Worm (Caenorhabditis elegans) whole organism, L3 larva: ENCODE results near the gene bath-15.
A peak's percentile ranks its signal among the peaks of the same experiment; 100 is the strongest.

Experiments used
- aly-2 ChIP-seq: fragments of 150-350 bp; optimal IDR thresholded peaks from 2 replicates; lab custom pipeline; 2014; ENCODE audit warnings: missing biosample characterization, missing genetic modification characterization
- ama-1 ChIP-seq: fragments of 150-350 bp; optimal IDR thresholded peaks from 2 replicates; lab custom pipeline; 2018
- fkh-10 ChIP-seq: sonication (generic microtip); optimal IDR thresholded peaks from 2 replicates; lab custom pipeline; 2017; ENCODE audit warnings: missing biosample characterization, missing genetic modification reagents, missing genetic modification characterization
- fkh-2 ChIP-seq: fragments of 150-350 bp; optimal IDR thresholded peaks from 2 replicates; lab custom pipeline; 2014; ENCODE audit warnings: missing biosample characterization, missing genetic modification reagents, missing genetic modification characterization
- lin-39 ChIP-seq: fragments of 150-350 bp; optimal IDR thresholded peaks from 2 replicates; lab custom pipeline; 2018; ENCODE audit warnings: missing biosample characterization, missing genetic modification reagents, missing genetic modification characterization
- nfya-1 ChIP-seq: sonication (generic microtip); optimal IDR thresholded peaks from 2 replicates; lab custom pipeline; 2017; ENCODE audit warnings: missing genetic modification characterization, mild to moderate bottlenecking, missing compliant biosample characterization, antibody characterized with exemption, moderate library complexity; ENCODE audit not compliant: insufficient read depth
- nhr-23 ChIP-seq: fragments of 150-350 bp; optimal IDR thresholded peaks from 2 replicates; lab custom pipeline; 2014; ENCODE audit warnings: missing biosample characterization, missing genetic modification reagents, missing genetic modification characterization
- nhr-237 ChIP-seq: fragments of 150-350 bp; optimal IDR thresholded peaks from 2 replicates; lab custom pipeline; 2014; ENCODE audit warnings: missing biosample characterization, missing genetic modification characterization
- nhr-76 ChIP-seq: fragments of 150-350 bp; sonication (generic microtip); optimal IDR thresholded peaks from 5 replicates; lab custom pipeline; 2014; ENCODE audit warnings: missing biosample characterization, missing genetic modification characterization
- nhr-77 ChIP-seq: fragments of 150-350 bp; optimal IDR thresholded peaks from 2 replicates; lab custom pipeline; 2014; ENCODE audit warnings: missing biosample characterization, missing genetic modification characterization
- skn-1 ChIP-seq: fragments of 150-350 bp; optimal IDR thresholded peaks from 2 replicates; lab custom pipeline; 2014; ENCODE audit warnings: missing biosample characterization, missing genetic modification characterization
- snpc-4 ChIP-seq: fragments of 150-350 bp; optimal IDR thresholded peaks from 2 replicates; lab custom pipeline; 2014; ENCODE audit warnings: missing biosample characterization, missing genetic modification characterization

DNA sequence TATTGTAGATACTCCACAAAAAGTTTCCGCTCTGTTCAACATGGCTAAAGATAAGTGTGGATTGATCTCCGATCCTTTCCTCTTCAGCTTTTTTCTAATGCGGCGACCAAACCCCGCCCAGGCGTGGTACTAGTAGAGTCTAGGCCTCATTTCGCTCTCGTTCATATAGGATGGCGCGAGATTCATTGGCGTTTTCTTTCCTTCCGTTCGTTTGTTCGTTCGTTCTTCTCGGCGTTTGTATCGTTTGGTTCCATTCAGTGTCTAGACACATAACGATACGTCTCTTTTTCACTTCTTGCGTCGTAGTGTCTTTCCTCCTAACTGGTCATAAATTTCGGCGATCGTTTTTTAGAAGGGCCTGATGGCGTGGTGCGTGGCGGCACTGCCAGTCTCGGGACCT, 46.8 kb downstream of the bath-15 start:
- TF ChIP-seq snpc-4 = no peak
- no peak for TF ChIP-seq nfya-1 (tag; lab: Kevin White, UChicago)
- TF ChIP-seq lin-39 (tag; lab: Kevin White, UChicago) = peak; percentile 53
- TF ChIP-seq skn-1 (tag; lab: Kevin White, UChicago) = no peak
- no peak for TF ChIP-seq nhr-76 (tag; lab: Kevin White, UChicago)
- TF ChIP-seq nhr-77 (tag; lab: Kevin White, UChicago) = no peak
- no peak for TF ChIP-seq ama-1
- no peak for TF ChIP-seq nhr-237 (tag; lab: Kevin White, UChicago)
- no peak for TF ChIP-seq aly-2 (tag; lab: Kevin White, UChicago)
- TF ChIP-seq fkh-2 (tag; lab: Kevin White, UChicago) = no peak
- no peak for TF ChIP-seq nhr-23 (tag; lab: Kevin White, UChicago)
- no peak for TF ChIP-seq fkh-10 (GFP tag; lab: Kevin White, UChicago)
